Worm (Caenorhabditis elegans): ENCODE measurements around the gene ugt-3.
A peak's percentile ranks its signal among the peaks of the same experiment; 100 is the strongest.

ugt-3 gene

ce11 chrV:12752407-12752806, 47.7 kb downstream of the ugt-3 start, which contains the start of gene C15C8.8:
C15C8.8 (minus strand) TSS chrV:12752507.
- no peak for TF ChIP-seq D1046.2 (GFP tag; IDR thresholded peaks at IDR 0.05)
- no peak for TF ChIP-seq lin-39 (tag; optimal IDR thresholded peaks at IDR 0.05)
- no peak for TF ChIP-seq nhr-10 (tag; optimal IDR thresholded peaks at IDR 0.05)
- TF ChIP-seq nhr-77 (tag; optimal IDR thresholded peaks at IDR 0.05): no peak
- no peak for TF ChIP-seq fos-1 (tag; optimal IDR thresholded peaks at IDR 0.05)
- TF ChIP-seq zfp-3 (GFP tag; conservative IDR thresholded peaks at IDR 0.05): no peak
- no peak for TF ChIP-seq nhr-102 (tag; optimal IDR thresholded peaks at IDR 0.05)
- no peak for TF ChIP-seq nhr-48 (tag; optimal IDR thresholded peaks at IDR 0.05)
- no peak for TF ChIP-seq R02D3.7 (tag; optimal IDR thresholded peaks at IDR 0.05)
- no peak for TF ChIP-seq vab-7 (GFP tag; IDR thresholded peaks at IDR 0.05)
- no peak for TF ChIP-seq ztf-11 (tag; optimal IDR thresholded peaks at IDR 0.05)
- no peak for TF ChIP-seq aha-1 (tag)
- no peak for TF ChIP-seq ctbp-1 (GFP tag; IDR thresholded peaks at IDR 0.05)
- no peak for TF ChIP-seq mxl-2 (GFP tag; conservative IDR thresholded peaks at IDR 0.05)
- TF ChIP-seq ceh-32 (tag; optimal IDR thresholded peaks at IDR 0.05; ENCODE audit: poor library complexity): no peak
- TF ChIP-seq zip-2 (tag; optimal IDR thresholded peaks at IDR 0.05): no peak
- TF ChIP-seq unc-62 (GFP tag; optimal IDR thresholded peaks at IDR 0.05 in 1 of 2): no peak
- no peak for TF ChIP-seq unc-62 (tag; optimal IDR thresholded peaks at IDR 0.05)

- TF ChIP-seq unc-62 (GFP tag; optimal IDR thresholded peaks at IDR 0.05 in 1 of 2) (peak in 1 of 2 experiments; percentile 50), unc-62 (tag; optimal IDR thresholded peaks at IDR 0.05) (no peak), mxl-3 (GFP tag; optimal IDR thresholded peaks at IDR 0.05) (no peak)
Measured at ce11 chrV:12751495-12752050, 48.5 kb downstream of the ugt-3 start, which contains the start of gene C15C8.6. C15C8.6 (minus strand) TSS chrV:12751545.

DNA sequence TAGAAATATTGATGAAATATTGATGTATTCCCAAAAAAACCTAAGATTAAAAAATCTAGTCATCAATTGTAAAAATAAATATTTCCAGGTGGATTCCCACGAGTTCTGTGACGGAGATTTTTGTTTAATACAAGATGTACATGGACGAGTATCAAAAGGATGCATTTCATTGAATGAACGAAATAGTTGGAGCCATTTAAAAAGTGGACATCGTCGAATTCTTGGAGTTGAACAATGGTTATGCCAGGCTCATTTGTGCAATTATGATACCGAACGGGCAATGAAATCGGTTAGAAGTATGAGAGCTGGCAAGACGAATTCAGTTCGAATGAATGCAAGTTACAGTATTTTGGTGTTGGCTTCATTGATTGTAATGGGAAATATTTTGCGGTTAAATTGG, 50.5 kb downstream of the ugt-3 start:
- peak in 1 of 2 experiments; percentile 94 for TF ChIP-seq unc-62 (GFP tag; optimal IDR thresholded peaks at IDR 0.05 in 1 of 2)
- no peak for TF ChIP-seq unc-62 (tag; optimal IDR thresholded peaks at IDR 0.05)
- no peak for TF ChIP-seq R02D3.7 (tag; optimal IDR thresholded peaks at IDR 0.05)

Measured in whole organism, L4 larva.